Fruit fly (Drosophila melanogaster) S2 (cell line): ENCODE results near the gene CG15423.

Source experiments
- CG8478 ChIP-seq: fragments of >200 bp; optimal IDR thresholded peaks from 2 replicates; lab custom pipeline; 2018
- CTCF ChIP-seq, 2 experiments: fragments of >200 bp; optimal IDR thresholded peaks; 2 replicates each; lab custom pipeline; 2018

DNA sequence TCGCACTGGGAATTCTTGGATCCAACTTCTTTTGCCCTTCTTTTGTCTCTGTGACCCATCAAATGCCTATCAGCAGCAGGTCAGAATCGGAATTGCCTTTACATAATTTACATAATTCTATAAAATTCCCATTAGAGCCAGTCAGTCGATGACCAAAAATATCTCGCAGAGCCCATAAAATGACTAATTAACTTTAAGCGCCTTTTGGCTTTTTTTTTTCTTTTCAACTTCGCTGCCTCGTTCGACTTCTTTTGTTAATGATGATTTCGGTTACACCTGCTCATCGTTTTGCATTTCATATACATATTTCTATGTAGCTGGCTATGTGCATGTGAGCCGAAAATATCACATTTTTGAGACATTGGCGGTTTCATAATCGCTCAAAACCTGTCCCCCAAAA is 45.9 kb downstream of the CG15423 start:
- TF ChIP-seq CTCF (optimal IDR thresholded peaks at IDR 0.05; lab: Kevin White, UChicago) (no peak), CG8478 (lab: Kevin White, UChicago) (no peak)
